Worm (Caenorhabditis elegans): ENCODE measurements around the gene cpt-4.

cpt-4 gene

ce11 chrV:4980094-4980493 is 47.4 kb downstream of the cpt-4 start:
- no peak for TF ChIP-seq ttx-3 (tag; optimal IDR thresholded peaks at IDR 0.05)
- TF ChIP-seq eyg-1 (tag; optimal IDR thresholded peaks at IDR 0.05), result no peak
- no peak for TF ChIP-seq C08G9.2 (tag; optimal IDR thresholded peaks at IDR 0.05)

DNA sequence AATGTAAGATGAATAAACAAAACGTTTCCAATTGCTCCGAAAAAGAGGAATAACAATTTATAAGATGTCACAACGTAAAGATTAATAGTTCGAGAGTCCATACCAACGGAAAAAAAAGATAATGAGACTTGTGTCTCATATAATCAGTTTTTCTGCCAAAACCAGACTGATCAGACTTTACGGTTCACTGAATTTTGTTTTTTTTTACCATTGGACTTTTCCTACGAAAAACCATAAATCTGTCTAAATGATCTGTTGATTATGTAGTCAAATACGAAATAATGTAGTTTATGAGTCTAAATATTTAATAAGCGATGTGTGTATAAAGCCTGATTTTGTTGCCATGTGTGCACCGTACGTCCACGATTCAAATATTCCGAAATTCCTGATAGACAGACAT is 48.5 kb downstream of the cpt-4 start, which contains the start of gene srsx-11:
Gene srsx-11, minus strand, starts transcription at position 101 of the 400 bp plus-strand sequence.
- TF ChIP-seq pax-1 (tag; optimal IDR thresholded peaks at IDR 0.05), result no peak
- no peak for TF ChIP-seq unc-42 (tag; optimal IDR thresholded peaks at IDR 0.05)
- no peak for TF ChIP-seq elt-4 (tag; optimal IDR thresholded peaks at IDR 0.05)
- TF ChIP-seq hlh-30 (tag; optimal IDR thresholded peaks at IDR 0.05; ENCODE audit: insufficient read depth), result no peak
- no peak for TF ChIP-seq sox-2 (GFP tag; IDR thresholded peaks at IDR 0.05)
- no peak for TF ChIP-seq pag-3 (tag; optimal IDR thresholded peaks at IDR 0.05; ENCODE audit: borderline replicate concordance)
- no peak for TF ChIP-seq ttx-3 (tag; optimal IDR thresholded peaks at IDR 0.05)
- no peak for TF ChIP-seq fkh-6 (tag; optimal IDR thresholded peaks at IDR 0.05)
- no peak for TF ChIP-seq sox-4 (tag; optimal IDR thresholded peaks at IDR 0.05)
- no peak for TF ChIP-seq lim-6 (tag; optimal IDR thresholded peaks at IDR 0.05)
- TF ChIP-seq pros-1 (tag; optimal IDR thresholded peaks at IDR 0.05), result no peak
- TF ChIP-seq ztf-16 (tag; optimal IDR thresholded peaks at IDR 0.05), result no peak
- TF ChIP-seq zip-5 (tag; optimal IDR thresholded peaks at IDR 0.05), result no peak
- no peak for TF ChIP-seq C38D4.7 (GFP tag; optimal IDR thresholded peaks at IDR 0.05)

DNA sequence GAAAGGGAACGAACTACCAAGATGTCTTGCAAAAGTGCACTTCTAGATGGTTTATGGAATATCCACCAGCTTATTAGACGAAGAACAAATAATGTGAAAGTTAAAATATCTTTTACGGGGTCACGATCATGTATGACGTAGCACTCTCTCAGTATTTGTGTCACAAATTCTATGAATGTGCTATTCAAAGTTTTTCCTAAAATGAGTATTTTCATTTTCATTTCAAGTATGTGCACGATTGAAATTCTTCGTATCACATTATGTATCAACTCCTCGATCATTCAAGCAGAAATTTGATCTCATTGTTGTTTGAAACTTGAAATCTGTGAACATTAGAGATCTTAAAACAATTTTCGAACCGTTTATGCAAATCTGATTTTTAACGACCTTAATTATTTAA is 50.0 kb downstream of the cpt-4 start:
- TF ChIP-seq ama-1 (optimal IDR thresholded peaks at IDR 0.05) (no peak), gmeb-2 (tag; optimal IDR thresholded peaks at IDR 0.05) (no peak), F13H6.1 (tag; optimal IDR thresholded peaks at IDR 0.05) (no peak), mec-3 (tag; optimal IDR thresholded peaks at IDR 0.05; ENCODE audit: borderline replicate concordance) (no peak), ceh-6 (GFP tag; optimal IDR thresholded peaks at IDR 0.05) (no peak), lim-6 (tag; optimal IDR thresholded peaks at IDR 0.05) (no peak), unc-86 (tag; optimal IDR thresholded peaks at IDR 0.05) (no peak), odd-2 (tag; optimal IDR thresholded peaks at IDR 0.05) (no peak), ztf-16 (tag; optimal IDR thresholded peaks at IDR 0.05) (no peak), C08G9.2 (tag; optimal IDR thresholded peaks at IDR 0.05) (no peak)

DNA sequence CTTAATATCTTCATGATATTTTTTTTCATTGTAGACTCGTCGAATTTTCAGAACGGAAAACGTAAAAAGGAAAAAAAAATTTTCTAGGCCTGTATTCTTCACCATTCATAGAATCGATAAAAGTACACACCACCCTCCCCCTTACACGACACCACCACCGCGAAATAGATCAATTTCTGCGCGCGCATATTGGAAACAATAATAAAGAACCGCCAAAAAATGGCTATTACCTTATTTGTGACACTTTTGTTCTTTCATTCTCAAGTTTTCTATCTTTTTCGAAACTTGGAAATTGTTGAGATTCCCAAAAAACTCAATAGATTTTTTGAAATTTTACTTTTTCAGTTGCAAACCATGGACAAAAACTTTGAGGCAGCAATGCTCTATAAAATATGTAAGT is 52.4 kb downstream of the cpt-4 start, which contains the start of gene F26G5.1:
Gene F26G5.1, plus strand, starts transcription at position 339 of the 400 bp plus-strand sequence.
- TF ChIP-seq syd-9 (tag; optimal IDR thresholded peaks at IDR 0.05) (no peak), lin-11 (tag; optimal IDR thresholded peaks at IDR 0.05) (no peak), ceh-6 (GFP tag; optimal IDR thresholded peaks at IDR 0.05) (no peak), che-1 (tag; optimal IDR thresholded peaks at IDR 0.05) (no peak), ceh-22 (tag; optimal IDR thresholded peaks at IDR 0.05) (no peak), ceh-34 (tag; optimal IDR thresholded peaks at IDR 0.05) (no peak), unc-3 (GFP tag; conservative IDR thresholded peaks at IDR 0.05) (no peak), unc-3 (tag; optimal IDR thresholded peaks at IDR 0.05) (no peak)

ce11 chrV:4974677-4975076 is 52.8 kb downstream of the cpt-4 start, which contains the start of gene srsx-10:
Gene srsx-10 (minus strand): TSS chrV:4974777.
- TF ChIP-seq ceh-48 (tag; optimal IDR thresholded peaks at IDR 0.05), result no peak
- no peak for TF ChIP-seq syd-9 (tag; optimal IDR thresholded peaks at IDR 0.05)
- TF ChIP-seq ahr-1 (tag; optimal IDR thresholded peaks at IDR 0.05), result no peak
- TF ChIP-seq hlh-15 (tag; optimal IDR thresholded peaks at IDR 0.05), result no peak
- TF ChIP-seq pat-9 (tag; optimal IDR thresholded peaks at IDR 0.05), result no peak
- TF ChIP-seq C08G9.2 (tag; optimal IDR thresholded peaks at IDR 0.05), result no peak
- no peak for TF ChIP-seq elt-4 (tag; optimal IDR thresholded peaks at IDR 0.05)
- no peak for TF ChIP-seq F13H6.1 (tag; optimal IDR thresholded peaks at IDR 0.05)
- TF ChIP-seq nhr-11 (tag; optimal IDR thresholded peaks at IDR 0.05), result no peak
- TF ChIP-seq hlh-30 (tag; optimal IDR thresholded peaks at IDR 0.05; ENCODE audit: insufficient read depth), result no peak
- no peak for TF ChIP-seq ceh-2 (tag; optimal IDR thresholded peaks at IDR 0.05)
- TF ChIP-seq ceh-19 (GFP tag; optimal IDR thresholded peaks at IDR 0.05), result no peak
- TF ChIP-seq unc-42 (tag; optimal IDR thresholded peaks at IDR 0.05), result no peak
- TF ChIP-seq ama-1 (optimal IDR thresholded peaks at IDR 0.05), result no peak
- no peak for TF ChIP-seq Y22D7AL.16 (tag; optimal IDR thresholded peaks at IDR 0.05)
- no peak for TF ChIP-seq ceh-18 (tag; optimal IDR thresholded peaks at IDR 0.05)
- no peak for TF ChIP-seq ceh-14 (tag; optimal IDR thresholded peaks at IDR 0.05)

All from whole organism, late embryonic.